Worm (Caenorhabditis elegans): Measurements from ENCODE around the gene aqp-5.

aqp-5 gene

DNA sequence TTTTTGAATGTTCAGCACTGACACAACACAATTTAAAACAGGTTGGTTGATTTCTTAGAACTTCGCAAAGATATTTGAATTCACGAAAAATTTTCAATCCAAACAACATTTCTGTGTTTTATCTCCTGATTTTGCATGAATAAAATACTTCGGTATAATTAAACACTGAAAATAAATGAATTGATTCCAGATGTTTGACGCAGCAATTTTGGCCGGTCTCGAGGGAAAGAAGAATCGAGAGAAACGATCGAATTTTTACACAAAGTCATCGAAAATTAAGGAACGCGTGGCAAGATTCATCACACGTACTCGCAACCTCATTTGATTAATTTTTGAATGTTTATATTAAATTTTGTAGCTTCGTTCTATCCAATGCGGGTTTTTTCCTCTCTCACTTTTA, 27.4 kb upstream of the aqp-5 start:
- no peak for TF ChIP-seq F55B11.4 (tag; optimal IDR thresholded peaks at IDR 0.05; ENCODE audit: borderline replicate concordance, insufficient read depth)

DNA sequence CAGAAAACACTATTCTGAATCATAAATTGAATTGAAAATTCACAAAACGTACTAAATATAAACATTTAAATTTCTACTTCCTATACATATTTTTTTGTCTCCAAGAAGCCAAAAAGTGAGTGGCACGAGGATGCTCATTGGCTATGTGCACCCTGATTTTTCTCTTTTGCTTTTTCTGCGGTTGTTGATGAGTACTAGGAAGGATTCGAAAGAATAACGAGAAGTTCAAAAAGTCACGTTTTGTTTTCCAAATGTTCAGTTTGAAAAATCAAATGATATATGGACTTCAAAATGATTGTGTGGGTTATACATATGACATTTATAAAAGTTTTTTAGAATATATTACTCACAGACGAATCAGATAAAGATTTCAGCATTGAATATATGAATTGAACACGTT, 26.8 kb upstream of the aqp-5 start:
- TF ChIP-seq repo-1 (tag; optimal IDR thresholded peaks at IDR 0.05), result no peak
- no peak for TF ChIP-seq rec-8 (tag; optimal IDR thresholded peaks at IDR 0.05)
- no peak for TF ChIP-seq F55B11.4 (tag; optimal IDR thresholded peaks at IDR 0.05; ENCODE audit: borderline replicate concordance, insufficient read depth)
- TF ChIP-seq egl-18 (GFP tag; IDR thresholded peaks at IDR 0.05), result no peak
- no peak for TF ChIP-seq B0019.2 (GFP tag; conservative IDR thresholded peaks at IDR 0.05)
- TF ChIP-seq hsf-1 (GFP tag; IDR thresholded peaks at IDR 0.05), result no peak
- TF ChIP-seq F23B12.7 (tag; optimal IDR thresholded peaks at IDR 0.05; ENCODE audit: insufficient read depth), result no peak
- no peak for TF ChIP-seq tbp1 (GFP tag; optimal IDR thresholded peaks at IDR 0.05)
- TF ChIP-seq ztf-26 (tag; optimal IDR thresholded peaks at IDR 0.05), result no peak
- TF ChIP-seq ztf-28 (GFP tag; IDR thresholded peaks at IDR 0.05), result no peak
- TF ChIP-seq T26A5.8 (tag; optimal IDR thresholded peaks at IDR 0.05), result no peak
- no peak for TF ChIP-seq ZK185.1 (tag; optimal IDR thresholded peaks at IDR 0.05; ENCODE audit: poor library complexity, severe bottlenecking)
- TF ChIP-seq attf-3 (GFP tag; conservative IDR thresholded peaks at IDR 0.05), result no peak
- no peak for TF ChIP-seq ceh-27 (GFP tag; optimal IDR thresholded peaks at IDR 0.05)
- no peak for TF ChIP-seq ztf-25 (GFP tag; IDR thresholded peaks at IDR 0.05)

DNA sequence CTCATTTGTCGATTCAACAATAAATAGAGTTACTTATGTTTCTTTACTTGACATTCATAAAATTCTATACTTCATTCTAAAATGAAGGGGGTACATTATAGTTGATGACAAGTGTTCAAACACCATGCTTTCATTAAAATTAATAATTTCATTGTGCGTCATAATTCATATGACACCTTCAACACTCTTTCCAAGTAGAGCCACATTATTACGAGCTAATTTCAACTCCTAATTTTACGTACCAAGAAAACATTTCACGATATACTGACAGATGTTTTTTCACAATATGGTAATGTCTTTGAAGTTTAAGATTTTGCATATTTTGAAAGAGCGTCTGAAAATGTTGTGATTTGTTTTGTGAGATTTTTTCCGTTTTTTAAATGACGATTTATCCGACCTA, 26.1 kb upstream of the aqp-5 start:
- TF ChIP-seq him-1 (tag; optimal IDR thresholded peaks at IDR 0.05) (no peak), snpc-3.4 (tag; optimal IDR thresholded peaks at IDR 0.05) (no peak), nhr-120 (GFP tag; IDR thresholded peaks at IDR 0.05) (no peak), somi-1 (GFP tag; optimal IDR thresholded peaks at IDR 0.05) (no peak), lin-35 (GFP tag; optimal IDR thresholded peaks at IDR 0.05) (no peak), F55B11.4 (tag; optimal IDR thresholded peaks at IDR 0.05; ENCODE audit: borderline replicate concordance, insufficient read depth) (no peak), madf-8 (GFP tag; conservative IDR thresholded peaks at IDR 0.05) (no peak), dpff-1 (tag; optimal IDR thresholded peaks at IDR 0.05) (no peak), sdz-38 (tag; optimal IDR thresholded peaks at IDR 0.05) (no peak), snpc-1.1 (tag; optimal IDR thresholded peaks at IDR 0.05; ENCODE audit: insufficient read depth) (no peak)

- TF ChIP-seq rec-8 (tag; optimal IDR thresholded peaks at IDR 0.05) (no peak), sptf-2 (GFP tag; optimal IDR thresholded peaks at IDR 0.05) (no peak), dox-1 (GFP tag; IDR thresholded peaks at IDR 0.05) (peak; percentile 78; the same call in 1 of the 2 replicates), ZK185.1 (tag; optimal IDR thresholded peaks at IDR 0.05; ENCODE audit: poor library complexity, severe bottlenecking) (peak; percentile 83), athp-1 (tag; optimal IDR thresholded peaks at IDR 0.05) (no peak), ztf-26 (tag; optimal IDR thresholded peaks at IDR 0.05) (peak; percentile 38), chd-7 (tag; optimal IDR thresholded peaks at IDR 0.05) (peak; percentile 81), madf-3 (GFP tag; IDR thresholded peaks at IDR 0.05) (no peak), ztf-22 (GFP tag; optimal IDR thresholded peaks at IDR 0.05) (no peak), hlh-12 (tag; optimal IDR thresholded peaks at IDR 0.05) (no peak), lin-26 (GFP tag; IDR thresholded peaks at IDR 0.05) (peak; percentile 60; the same call in 1 of the 2 replicates), Y53F4B.3 (GFP tag; IDR thresholded peaks at IDR 0.05) (no peak), ztf-18 (tag; optimal IDR thresholded peaks at IDR 0.05) (peak; percentile 68), B0336.3 (GFP tag; IDR thresholded peaks at IDR 0.05) (peak; percentile 81), Y67H2A.10 (GFP tag; conservative IDR thresholded peaks at IDR 0.05) (0 out of 2 replicates have a peak, but pooled peaks have one; percentile 39), ztf-25 (GFP tag; IDR thresholded peaks at IDR 0.05) (no peak), let-607 (tag; optimal IDR thresholded peaks at IDR 0.05) (no peak), lsl-1 (GFP tag; optimal IDR thresholded peaks at IDR 0.05) (no peak), F57C9.4 (tag; optimal IDR thresholded peaks at IDR 0.05) (no peak), nfya-1 (tag; optimal IDR thresholded peaks at IDR 0.05; ENCODE audit: borderline replicate concordance, insufficient read depth) (no peak), ets-4 (GFP tag; optimal IDR thresholded peaks at IDR 0.05) (no peak), nhr-90 (tag; optimal IDR thresholded peaks at IDR 0.05) (no peak), nhr-120 (GFP tag; IDR thresholded peaks at IDR 0.05) (no peak)
Measured at ce11 chrV:10466607-10467092, 24.9 kb upstream of the aqp-5 start.
